Worm (Caenorhabditis elegans) whole organism, midembryonic: ENCODE data around the gene drd-1.

Experiments
- T22C8.4 ChIP-seq: fragments of 200-800 bp; sonication (Bioruptor generic); IDR thresholded peaks from 2 replicates; pipeline ENCODE4 v1.3.6; 2022; ENCODE audit warnings: missing genetic modification characterization, missing compliant biosample characterization
- cog-1 ChIP-seq: sonication (generic microtip); optimal IDR thresholded peaks from 2 replicates; lab custom pipeline; 2016; ENCODE audit warnings: missing genetic modification characterization, missing compliant biosample characterization
- flt-1 ChIP-seq: fragments of 200-800 bp; sonication (Bioruptor generic); IDR thresholded peaks from 2 replicates; pipeline ENCODE4 v1.3.6; 2022; ENCODE audit warnings: missing genetic modification characterization, missing compliant biosample characterization
- klf-2 ChIP-seq: fragments of 200-800 bp; sonication (Bioruptor generic); conservative IDR thresholded peaks from 2 replicates; pipeline ENCODE4 v1.3.6; 2022; ENCODE audit warnings: missing genetic modification reagents, missing genetic modification characterization, missing compliant biosample characterization
- med-1 ChIP-seq: sonication (generic microtip); optimal IDR thresholded peaks from 2 replicates; lab custom pipeline; 2017; ENCODE audit warnings: missing genetic modification characterization, mild to moderate bottlenecking, missing compliant biosample characterization, antibody characterized with exemption, missing genetic modification reagents; ENCODE audit not compliant: insufficient read depth
- ref-1 ChIP-seq: fragments of 200-800 bp; sonication (Bioruptor generic); conservative IDR thresholded peaks from 2 replicates; pipeline ENCODE4 v1.3.6; 2022; ENCODE audit warnings: missing genetic modification reagents, missing genetic modification characterization, missing compliant biosample characterization
- tab-1 ChIP-seq: fragments of 200-800 bp; sonication (Bioruptor generic); IDR thresholded peaks from 2 replicates; pipeline ENCODE4 v1.3.6; 2022; ENCODE audit warnings: missing genetic modification characterization, missing compliant biosample characterization
- ztf-23 ChIP-seq: fragments of 200-800 bp; sonication (Bioruptor generic); IDR thresholded peaks from 2 replicates; pipeline ENCODE4 v1.3.6; 2022; ENCODE audit warnings: missing genetic modification reagents, missing genetic modification characterization, missing compliant biosample characterization
- ztf-29 ChIP-seq: fragments of 200-800 bp; sonication (Bioruptor generic); IDR thresholded peaks from 2 replicates; pipeline ENCODE4 v1.3.6; 2022; ENCODE audit warnings: missing genetic modification reagents, missing genetic modification characterization, missing compliant biosample characterization

drd-1 gene

ce11 chrII:8386897-8387296 lies 954 bp upstream of the drd-1 start:
- TF ChIP-seq ref-1 (GFP tag; lab: Robert Waterston, UW) (no peak), T22C8.4 (GFP tag; lab: Robert Waterston, UW) (no peak), ztf-23 (no peak), cog-1 (tag; lab: Kevin White, UChicago) (no peak), ztf-29 (no peak)

ce11 chrII:8390751-8391150 lies 2.9 kb downstream of the drd-1 start, which contains the start of gene F49E12.10:
TSS of gene F49E12.10 (plus strand) at chrII:8391051.
- TF ChIP-seq tab-1 (GFP tag; lab: Robert Waterston, UW) (no peak), med-1 (GFP tag; lab: Kevin White, UChicago) (no peak), ztf-23 (no peak), T22C8.4 (GFP tag; lab: Robert Waterston, UW) (no peak), ref-1 (GFP tag; lab: Robert Waterston, UW) (no peak), ztf-29 (no peak), klf-2 (no peak), cog-1 (tag; lab: Kevin White, UChicago) (no peak), flt-1 (GFP tag; lab: Robert Waterston, UW) (no peak)

- TF ChIP-seq tab-1 (GFP tag; lab: Robert Waterston, UW) (no peak), T22C8.4 (GFP tag; lab: Robert Waterston, UW) (no peak), flt-1 (GFP tag; lab: Robert Waterston, UW) (no peak), ztf-23 (no peak), med-1 (GFP tag; lab: Kevin White, UChicago) (no peak), ztf-29 (no peak), klf-2 (no peak), cog-1 (tag; lab: Kevin White, UChicago) (no peak), ref-1 (GFP tag; lab: Robert Waterston, UW) (no peak)
Observed at ce11 chrII:8392215-8392614, 4.4 kb downstream of the drd-1 start.

- TF ChIP-seq cog-1 (tag; lab: Kevin White, UChicago): no peak
- TF ChIP-seq ztf-29: no peak
- TF ChIP-seq klf-2: no peak
- no peak for TF ChIP-seq ztf-23
- TF ChIP-seq ref-1 (GFP tag; lab: Robert Waterston, UW): no peak
Observed at ce11 chrII:8394205-8394604, 6.4 kb downstream of the drd-1 start, which contains the start of gene F49E12.8. TSS of gene F49E12.8 (minus strand) at chrII:8394305.

ce11 chrII:8396041-8396440 lies 8.2 kb downstream of the drd-1 start, which contains the start of gene F49E12.7:
TSS of gene F49E12.7 (minus strand) at chrII:8396141.
- TF ChIP-seq med-1 (GFP tag; lab: Kevin White, UChicago): no peak
- no peak for TF ChIP-seq cog-1 (tag; lab: Kevin White, UChicago)
- no peak for TF ChIP-seq T22C8.4 (GFP tag; lab: Robert Waterston, UW)
- no peak for TF ChIP-seq ztf-29
- TF ChIP-seq klf-2: no peak
- no peak for TF ChIP-seq ztf-23
- no peak for TF ChIP-seq tab-1 (GFP tag; lab: Robert Waterston, UW)
- no peak for TF ChIP-seq flt-1 (GFP tag; lab: Robert Waterston, UW)
- no peak for TF ChIP-seq ref-1 (GFP tag; lab: Robert Waterston, UW)

- TF ChIP-seq ztf-29 (no peak), tab-1 (GFP tag; lab: Robert Waterston, UW) (no peak), klf-2 (no peak), ztf-23 (no peak), cog-1 (tag; lab: Kevin White, UChicago) (no peak), flt-1 (GFP tag; lab: Robert Waterston, UW) (no peak), ref-1 (GFP tag; lab: Robert Waterston, UW) (no peak), T22C8.4 (GFP tag; lab: Robert Waterston, UW) (no peak), med-1 (GFP tag; lab: Kevin White, UChicago) (no peak)
Observed at ce11 chrII:8399064-8399463, 11.2 kb downstream of the drd-1 start, which contains the start of gene dod-23. TSS of gene dod-23 (minus strand) at chrII:8399164.

- TF ChIP-seq tab-1 (GFP tag; lab: Robert Waterston, UW) (no peak), flt-1 (GFP tag; lab: Robert Waterston, UW) (no peak), T22C8.4 (GFP tag; lab: Robert Waterston, UW) (no peak), ztf-23 (no peak), ztf-29 (no peak), cog-1 (tag; lab: Kevin White, UChicago) (no peak), ref-1 (GFP tag; lab: Robert Waterston, UW) (no peak), med-1 (GFP tag; lab: Kevin White, UChicago) (no peak), klf-2 (no peak)
Observed at ce11 chrII:8399997-8400396, 12.1 kb downstream of the drd-1 start.

ce11 chrII:8404748-8405147 lies 16.9 kb downstream of the drd-1 start, which contains the start of gene skpo-1:
TSS of gene skpo-1 (minus strand) at chrII:8404848.
- TF ChIP-seq ztf-29 (no peak), med-1 (GFP tag; lab: Kevin White, UChicago) (no peak), ztf-23 (no peak), T22C8.4 (GFP tag; lab: Robert Waterston, UW) (no peak), ref-1 (GFP tag; lab: Robert Waterston, UW) (no peak)

- TF ChIP-seq klf-2 (no peak), med-1 (GFP tag; lab: Kevin White, UChicago) (no peak), ref-1 (GFP tag; lab: Robert Waterston, UW) (no peak), tab-1 (GFP tag; lab: Robert Waterston, UW) (no peak), flt-1 (GFP tag; lab: Robert Waterston, UW) (no peak), ztf-23 (no peak), ztf-29 (no peak), T22C8.4 (GFP tag; lab: Robert Waterston, UW) (no peak), cog-1 (tag; lab: Kevin White, UChicago) (no peak)
Observed at ce11 chrII:8405303-8405702, 17.5 kb downstream of the drd-1 start, which contains the start of gene ubc-24. TSS of gene ubc-24 (plus strand) at chrII:8405603.

- TF ChIP-seq cog-1 (tag; lab: Kevin White, UChicago) (no peak), T22C8.4 (GFP tag; lab: Robert Waterston, UW) (no peak), tab-1 (GFP tag; lab: Robert Waterston, UW) (no peak), ztf-23 (no peak), klf-2 (no peak), ref-1 (GFP tag; lab: Robert Waterston, UW) (no peak), flt-1 (GFP tag; lab: Robert Waterston, UW) (no peak), med-1 (GFP tag; lab: Kevin White, UChicago) (no peak), ztf-29 (no peak)
Observed at ce11 chrII:8407491-8407890, 19.6 kb downstream of the drd-1 start, which contains the start of gene sra-13. TSS of gene sra-13 (plus strand) at chrII:8407685.
